Comparison of ENCODE assay signal across 1 fruit fly cellular context in the genomic region with DNA sequence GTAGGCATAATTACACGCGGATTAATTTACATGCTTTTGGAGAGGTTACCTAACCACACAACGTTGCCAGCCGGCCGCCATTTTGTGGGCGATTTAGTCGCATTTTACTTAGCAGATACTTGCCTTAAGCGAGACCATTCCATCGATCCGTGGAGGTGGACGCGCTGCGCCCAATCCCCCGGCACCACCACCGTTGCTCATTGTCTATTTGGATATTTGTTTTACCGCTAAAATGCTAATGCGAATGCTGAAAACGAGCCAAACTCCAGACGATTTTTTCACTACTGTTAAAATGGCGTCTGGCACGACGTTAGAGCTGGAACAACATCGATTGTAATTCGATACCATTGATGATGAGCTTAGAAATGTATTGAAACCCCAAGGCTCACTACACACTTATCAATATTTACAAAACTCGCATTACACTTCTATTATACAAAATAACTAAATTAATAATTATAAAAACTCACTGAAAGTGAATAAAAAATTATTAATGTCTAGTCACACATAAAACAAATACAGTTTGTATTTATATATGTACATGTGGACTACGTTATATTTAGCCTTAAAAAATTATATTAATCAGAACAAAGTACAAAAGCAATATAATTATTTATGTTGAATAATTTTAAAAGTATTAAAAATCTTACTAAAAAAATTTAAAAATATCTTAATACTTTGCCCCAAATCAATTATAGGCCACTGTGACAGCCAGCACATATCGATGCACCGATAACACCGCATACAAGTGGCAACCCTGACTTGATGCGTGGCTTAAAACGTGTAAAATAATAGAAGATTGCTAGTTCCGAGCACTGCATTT.
TF ChIP-seq lines count a peak whose summit lies in the region.

A gene (plus strand): TSS at position 741 of the 823 bp plus-strand sequence.

TF ChIP-seq in whole organism, embryonic, 481 proteins besides CTCF, POLR2A, EP300 and RAD21 (continued from another document):
- TF ChIP-seq pfk (GFP tag; optimal IDR thresholded peaks at IDR 0.05; lab: Kevin White, UChicago) (no peak), zfh1 (GFP tag; IDR thresholded peaks at IDR 0.05; lab: Robert Waterston, UW) (peak; percentile 23; the same call in 1 of the 3 replicates), CG34376 (GFP tag; optimal IDR thresholded peaks at IDR 0.05; lab: Kevin White, UChicago) (no peak), Dref (GFP tag; IDR thresholded peaks at IDR 0.05; lab: Robert Waterston, UW) (peak; percentile 71), z (GFP tag; IDR thresholded peaks at IDR 0.05; lab: Robert Waterston, UW) (no peak), E2f1 (GFP tag; IDR thresholded peaks at IDR 0.05; lab: Robert Waterston, UW) (peak; percentile 80), nom (GFP tag; optimal IDR thresholded peaks at IDR 0.05; lab: Kevin White, UChicago) (peak; percentile 29), CG16863 (GFP tag; optimal IDR thresholded peaks at IDR 0.05; lab: Kevin White, UChicago) (no peak), CG1647 (GFP tag; optimal IDR thresholded peaks at IDR 0.05; lab: Kevin White, UChicago) (no peak), CG18764 (GFP tag; optimal IDR thresholded peaks at IDR 0.05; lab: Kevin White, UChicago) (peak; percentile 97), CG15073 (GFP tag; optimal IDR thresholded peaks at IDR 0.05; lab: Kevin White, UChicago) (no peak), CG8388 (GFP tag; optimal IDR thresholded peaks at IDR 0.05; lab: Kevin White, UChicago) (peak; percentile 69), p53 (GFP tag; optimal IDR thresholded peaks at IDR 0.05; lab: Kevin White, UChicago) (no peak), CG11696 (GFP tag; IDR thresholded peaks at IDR 0.05; lab: Robert Waterston, UW) (peak; percentile 66), gce (GFP tag; IDR thresholded peaks at IDR 0.05; lab: Robert Waterston, UW) (0 out of 3 replicates have a peak, but pooled peaks have one; percentile 5), CG14965 (GFP tag; optimal IDR thresholded peaks at IDR 0.05; lab: Kevin White, UChicago; ENCODE audit: borderline replicate concordance) (no peak), CG13424 (tag; optimal IDR thresholded peaks at IDR 0.05; lab: Kevin White, UChicago) (peak; percentile 91), sim (GFP tag; IDR thresholded peaks at IDR 0.05; lab: Robert Waterston, UW) (no peak), Ada2b (GFP tag; IDR thresholded peaks at IDR 0.05; lab: Robert Waterston, UW) (peak; percentile 65), Antp (GFP tag; optimal IDR thresholded peaks at IDR 0.05; lab: Kevin White, UChicago) (no peak), mam (GFP tag; optimal IDR thresholded peaks at IDR 0.05; lab: Kevin White, UChicago) (no peak), abd-A (tag; optimal IDR thresholded peaks at IDR 0.05; lab: Kevin White, UChicago) (no peak), Elba2 (GFP tag; optimal IDR thresholded peaks at IDR 0.05; lab: Kevin White, UChicago) (peak; percentile 27), jigr1 (GFP tag; IDR thresholded peaks at IDR 0.05; lab: Robert Waterston, UW) (no peak), ssp (GFP tag; IDR thresholded peaks at IDR 0.05; lab: Robert Waterston, UW) (peak; percentile 72), tx (GFP tag; optimal IDR thresholded peaks at IDR 0.05; lab: Kevin White, UChicago) (no peak), Taf1 (GFP tag; IDR thresholded peaks at IDR 0.05; lab: Robert Waterston, UW) (peak; percentile 59; the same call in 1 of the 2 replicates), Fer2 (tag; optimal IDR thresholded peaks at IDR 0.05; lab: Kevin White, UChicago) (peak; percentile 68), Opbp (GFP tag; IDR thresholded peaks at IDR 0.05; lab: Robert Waterston, UW; ENCODE audit: partially characterized antibody) (0 out of 3 replicates have a peak, but pooled peaks have one; percentile 29), CG10543 (GFP tag; optimal IDR thresholded peaks at IDR 0.05; lab: Kevin White, UChicago) (peak; percentile 70), CG3163 (GFP tag; optimal IDR thresholded peaks at IDR 0.05; lab: Kevin White, UChicago) (no peak), CG9437 (GFP tag; optimal IDR thresholded peaks at IDR 0.05; lab: Kevin White, UChicago) (peak; percentile 78), stwl (tag; optimal IDR thresholded peaks at IDR 0.05; lab: Kevin White, UChicago) (peak; percentile 12)
